Worm (Caenorhabditis elegans) whole organism, L4 larva: ENCODE results near the gene F11C7.6.
A peak's percentile ranks its signal among the peaks of the same experiment; 100 is the strongest.

ENCODE experiments used
- T26A8.4 ChIP-seq: fragments of 200-800 bp; sonication (Bioruptor generic); IDR thresholded peaks from 2 replicates; pipeline ENCODE4 v1.3.6; 2022; ENCODE audit warnings: missing genetic modification characterization, missing compliant biosample characterization
- dpl-1 ChIP-seq: fragments of 150-350 bp; optimal IDR thresholded peaks from 2 replicates; lab custom pipeline; 2014; ENCODE audit warnings: missing biosample characterization, missing genetic modification reagents, missing genetic modification characterization
- hlh-11 ChIP-seq: fragments of 200-800 bp; sonication (Bioruptor generic); optimal IDR thresholded peaks from 2 replicates; lab custom pipeline; 2018; ENCODE audit warnings: mild to moderate bottlenecking, missing genetic modification characterization, missing compliant biosample characterization
- hlh-30 ChIP-seq: sonication (generic microtip); optimal IDR thresholded peaks from 2 replicates; lab custom pipeline; 2017; ENCODE audit warnings: antibody characterized with exemption, mild to moderate bottlenecking, missing genetic modification characterization, missing compliant biosample characterization; ENCODE audit not compliant: insufficient read depth
- nhr-6 ChIP-seq: fragments of 150-350 bp; optimal IDR thresholded peaks from 2 replicates; lab custom pipeline; 2014; ENCODE audit warnings: missing biosample characterization, missing genetic modification characterization

F11C7.6 gene

ce11 chrX:17451410-17451809 is 50.0 kb downstream of the F11C7.6 start, which contains the start of gene C36E6.2 (continued):
- TF ChIP-seq hlh-30 (tag; lab: Kevin White, UChicago) (peak; percentile 99), hlh-11 (peak; percentile 67), T26A8.4 (no peak), dpl-1 (GFP tag; lab: Kevin White, UChicago) (peak; percentile 62), nhr-6 (peak; percentile 50)
